Fruit fly (Drosophila melanogaster): ENCODE data around the gene CG2663.

The CG2663 gene

dm6 chr3R:5364539-5365273, 39.2 kb downstream of the CG2663 start:
- TF ChIP-seq OdsH (GFP tag; optimal IDR thresholded peaks at IDR 0.05) (peak; percentile 13), h (GFP tag; optimal IDR thresholded peaks at IDR 0.05) (peak; percentile 7), Sp1 (GFP tag; optimal IDR thresholded peaks at IDR 0.05) (peak; percentile 10), HLH106 (tag; optimal IDR thresholded peaks at IDR 0.05) (no peak), Rel (GFP tag; optimal IDR thresholded peaks at IDR 0.05) (no peak), Rel (tag; optimal IDR thresholded peaks at IDR 0.05) (peak; percentile 86), rgr (GFP tag; optimal IDR thresholded peaks at IDR 0.05) (peak; percentile 22)

- TF ChIP-seq lola (GFP tag; optimal IDR thresholded peaks at IDR 0.05) (no peak), rgr (GFP tag; optimal IDR thresholded peaks at IDR 0.05) (peak; percentile 20), Myc (optimal IDR thresholded peaks at IDR 0.05) (no peak), CrebA (GFP tag; optimal IDR thresholded peaks at IDR 0.05; ENCODE audit: borderline replicate concordance) (no peak), Vsx2 (GFP tag; optimal IDR thresholded peaks at IDR 0.05; ENCODE audit: partially characterized antibody) (peak; percentile 73), ey (GFP tag; optimal IDR thresholded peaks at IDR 0.05) (no peak), Mio (GFP tag; optimal IDR thresholded peaks at IDR 0.05) (no peak), Dif (GFP tag; optimal IDR thresholded peaks at IDR 0.05; ENCODE audit: partially characterized antibody) (peak; percentile 73), dl (GFP tag; optimal IDR thresholded peaks at IDR 0.05; ENCODE audit: insufficient read depth in 1 of 2, partially characterized antibody in 2 of 2) (no peak), fru (GFP tag; optimal IDR thresholded peaks at IDR 0.05) (no peak), sv (GFP tag; optimal IDR thresholded peaks at IDR 0.05) (no peak), Sp1 (GFP tag; optimal IDR thresholded peaks at IDR 0.05) (no peak), br (GFP tag; optimal IDR thresholded peaks at IDR 0.05) (no peak), psq (GFP tag; optimal IDR thresholded peaks at IDR 0.05) (peak; percentile 12), foxo (GFP tag; optimal IDR thresholded peaks at IDR 0.05) (no peak), CG32264 (GFP tag; optimal IDR thresholded peaks at IDR 0.05) (no peak), Hr83 (GFP tag; optimal IDR thresholded peaks at IDR 0.05; ENCODE audit: poor library complexity, severe bottlenecking) (no peak)
These were observed 40.5 kb downstream of the CG2663 start for dm6 chr3R:5363412-5363811.

- peak; percentile 94 for TF ChIP-seq woc (GFP tag; optimal IDR thresholded peaks at IDR 0.05)
- peak; percentile 96 for TF ChIP-seq ey (GFP tag; optimal IDR thresholded peaks at IDR 0.05)
- TF ChIP-seq Abd-B (GFP tag; optimal IDR thresholded peaks at IDR 0.05): no peak
- TF ChIP-seq OdsH (GFP tag; optimal IDR thresholded peaks at IDR 0.05): peak; percentile 96
- peak; percentile 96 for TF ChIP-seq br (GFP tag; optimal IDR thresholded peaks at IDR 0.05)
- peak; percentile 95 for TF ChIP-seq rgr (GFP tag; optimal IDR thresholded peaks at IDR 0.05)
- TF ChIP-seq CG32264 (GFP tag; optimal IDR thresholded peaks at IDR 0.05): peak; percentile 93
- TF ChIP-seq CrebA (GFP tag; optimal IDR thresholded peaks at IDR 0.05; ENCODE audit: borderline replicate concordance): no peak
- no peak for TF ChIP-seq Hr78 (GFP tag; optimal IDR thresholded peaks at IDR 0.05)
- peak; percentile 43 for TF ChIP-seq CG9705 (GFP tag; optimal IDR thresholded peaks at IDR 0.05)
- TF ChIP-seq HLH106 (tag; optimal IDR thresholded peaks at IDR 0.05): peak; percentile 88
- peak; percentile 86 for TF ChIP-seq psq (GFP tag; optimal IDR thresholded peaks at IDR 0.05)
- peak; percentile 45 to 96 for TF ChIP-seq foxo (GFP tag; optimal IDR thresholded peaks at IDR 0.05)
- TF ChIP-seq dsf (GFP tag; optimal IDR thresholded peaks at IDR 0.05; ENCODE audit: borderline replicate concordance): peak; percentile 8
- TF ChIP-seq Sp1 (GFP tag; optimal IDR thresholded peaks at IDR 0.05): peak; percentile 86
- no peak for TF ChIP-seq dl (GFP tag; optimal IDR thresholded peaks at IDR 0.05; ENCODE audit: insufficient read depth in 1 of 2, partially characterized antibody in 2 of 2)
- TF ChIP-seq Rel (GFP tag; optimal IDR thresholded peaks at IDR 0.05): peak; percentile 39
- TF ChIP-seq Rel (tag; optimal IDR thresholded peaks at IDR 0.05): peak; percentile 23
- peak; percentile 96 for TF ChIP-seq Hnf4 (GFP tag; optimal IDR thresholded peaks at IDR 0.05)
- TF ChIP-seq fru (GFP tag; optimal IDR thresholded peaks at IDR 0.05): peak; percentile 94
- TF ChIP-seq jim (GFP tag; optimal IDR thresholded peaks at IDR 0.05): no peak
- peak; percentile 66 for TF ChIP-seq Mio (GFP tag; optimal IDR thresholded peaks at IDR 0.05)
- TF ChIP-seq N (GFP tag; optimal IDR thresholded peaks at IDR 0.05): no peak
- peak; percentile 83 for TF ChIP-seq Jra (GFP tag; optimal IDR thresholded peaks at IDR 0.05)
- TF ChIP-seq pan (optimal IDR thresholded peaks at IDR 0.05): no peak
- peak; percentile 97 for TF ChIP-seq h (GFP tag; optimal IDR thresholded peaks at IDR 0.05)
- no peak for TF ChIP-seq Hr83 (GFP tag; optimal IDR thresholded peaks at IDR 0.05; ENCODE audit: poor library complexity, severe bottlenecking)
- peak; percentile 69 for TF ChIP-seq sv (GFP tag; optimal IDR thresholded peaks at IDR 0.05)
- peak; percentile 88 for TF ChIP-seq sage (GFP tag; optimal IDR thresholded peaks at IDR 0.05)
These were observed 42.1 kb downstream of the CG2663 start for dm6 chr3R:5361681-5362319.
